Worm (Caenorhabditis elegans): ENCODE results near the gene zig-8.
A peak's percentile ranks its signal among the peaks of the same experiment; 100 is the strongest.

zig-8 gene

DNA sequence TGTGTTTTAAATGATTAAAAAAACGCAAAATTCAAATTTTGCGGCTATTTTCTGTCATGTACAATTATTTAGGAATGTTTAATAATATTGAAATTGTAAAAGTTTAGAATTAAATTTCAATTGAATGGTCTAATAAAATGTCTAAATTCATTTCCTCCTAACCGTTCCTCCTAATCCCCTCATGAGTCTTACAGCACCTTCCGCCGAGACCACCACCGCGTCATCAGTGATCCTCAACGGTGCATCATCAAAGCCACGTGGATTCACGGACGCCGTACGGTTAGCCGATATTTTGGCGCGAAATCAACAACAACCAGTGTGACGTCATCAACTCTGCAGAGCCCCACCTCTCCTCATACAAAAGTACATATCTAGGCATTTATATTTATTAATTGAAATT, 1.2 kb upstream of the zig-8 start:
- TF ChIP-seq zip-8 (tag; optimal IDR thresholded peaks at IDR 0.05) (peak; percentile 23), nhr-2 (tag; optimal IDR thresholded peaks at IDR 0.05) (no peak), elt-3 (tag; optimal IDR thresholded peaks at IDR 0.05) (no peak), flh-1 (GFP tag; optimal IDR thresholded peaks at IDR 0.05) (no peak), sptf-1 (tag; optimal IDR thresholded peaks at IDR 0.05) (no peak)

DNA sequence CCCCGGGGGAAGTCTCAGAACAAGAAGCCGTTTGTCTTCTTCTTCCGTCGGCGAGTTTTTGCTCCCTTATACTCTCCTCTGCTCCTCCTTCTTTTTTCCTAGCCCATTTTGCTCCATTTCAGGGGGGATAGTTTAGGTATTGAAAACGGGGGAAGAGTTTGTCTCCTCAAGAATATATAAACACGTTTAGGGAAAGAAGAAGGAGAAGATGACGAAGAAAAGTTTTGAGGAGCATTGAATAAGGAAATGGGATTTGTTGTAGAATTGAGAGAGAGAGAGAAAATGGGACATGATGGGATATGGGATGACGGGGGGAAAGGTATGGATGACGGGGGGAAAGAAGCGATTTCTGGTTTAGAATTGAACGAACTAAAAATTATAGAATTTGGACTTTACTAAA, 3.8 kb downstream of the zig-8 start:
- TF ChIP-seq ces-1 (GFP tag; optimal IDR thresholded peaks at IDR 0.05) (peak; percentile 93), tbx-8 (GFP tag; optimal IDR thresholded peaks at IDR 0.05) (no peak)

DNA sequence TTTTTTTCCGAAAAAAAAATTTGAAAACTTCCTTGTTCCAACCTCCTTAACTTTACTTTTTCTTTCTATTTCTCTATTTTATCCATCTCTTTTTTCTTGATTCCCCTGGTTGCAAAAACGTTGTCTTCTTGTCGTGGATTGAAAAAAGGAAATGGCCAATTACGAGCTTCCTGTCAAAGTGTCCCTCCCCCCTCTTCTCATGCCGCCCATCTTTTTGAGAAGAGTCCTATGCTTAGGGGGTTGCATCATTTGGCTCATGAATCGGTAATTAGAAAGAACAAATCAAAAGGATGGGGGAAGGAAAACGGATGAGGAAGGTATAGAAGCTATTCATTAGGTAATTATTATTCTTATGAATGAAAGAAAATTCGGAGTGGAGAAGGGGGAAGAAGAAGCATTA, 7.5 kb downstream of the zig-8 start:
- TF ChIP-seq nhr-28 (tag; optimal IDR thresholded peaks at IDR 0.05) (no peak), ces-1 (GFP tag; optimal IDR thresholded peaks at IDR 0.05) (peak; percentile 69)

DNA sequence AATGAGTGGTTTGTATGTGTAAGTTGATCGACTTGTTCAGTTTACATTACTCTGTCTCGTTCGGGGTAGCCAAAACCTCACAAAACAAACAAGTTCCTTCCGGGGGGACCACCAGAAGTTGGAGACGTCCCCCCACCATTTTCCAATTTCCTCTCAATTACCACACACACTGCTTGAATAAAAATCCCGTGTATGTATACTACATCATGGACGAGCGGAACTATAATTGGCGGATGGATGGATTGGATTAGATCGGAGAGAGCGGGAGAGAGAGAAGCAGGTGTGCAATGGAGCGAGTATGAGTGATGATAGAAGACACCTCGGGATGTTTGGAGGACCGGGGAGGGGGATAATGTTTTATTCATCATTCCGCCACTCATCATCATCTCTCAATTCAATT, 11.6 kb downstream of the zig-8 start:
- TF ChIP-seq ces-1 (GFP tag; optimal IDR thresholded peaks at IDR 0.05) (peak; percentile 97), ceh-43 (GFP tag; optimal IDR thresholded peaks at IDR 0.05) (peak; percentile 8), tbx-8 (GFP tag; optimal IDR thresholded peaks at IDR 0.05) (no peak)

DNA sequence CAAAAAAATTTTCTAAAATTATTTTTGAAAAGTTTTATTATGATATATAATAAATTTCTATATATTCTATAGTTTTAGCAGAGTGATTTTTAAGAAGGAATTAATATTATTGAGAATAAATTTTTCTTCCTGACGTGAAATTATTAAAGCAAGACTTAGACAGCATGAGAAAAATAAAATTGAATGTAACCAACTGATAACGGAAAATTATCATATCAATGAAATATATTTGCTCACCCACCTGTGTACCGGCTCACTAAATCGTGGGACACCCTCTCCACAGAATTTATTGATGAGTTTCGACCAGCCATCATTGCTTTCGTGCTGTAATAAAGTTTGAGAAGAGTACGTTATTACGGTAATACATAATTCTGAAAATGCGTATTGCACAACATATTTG, 19.7 kb downstream of the zig-8 start, which contains the start of gene bre-2:
TSS of gene bre-2 (minus strand) at position 326 of the 400 bp plus-strand sequence.
- TF ChIP-seq unc-120 (tag; optimal IDR thresholded peaks at IDR 0.05; ENCODE audit: poor library complexity, severe bottlenecking) = no peak
- no peak for TF ChIP-seq M03D4.4 (tag; optimal IDR thresholded peaks at IDR 0.05)
- no peak for TF ChIP-seq elt-3 (tag; optimal IDR thresholded peaks at IDR 0.05)
- no peak for TF ChIP-seq nhr-2 (tag; optimal IDR thresholded peaks at IDR 0.05)
- no peak for TF ChIP-seq lin-13 (tag; optimal IDR thresholded peaks at IDR 0.05)
- no peak for TF ChIP-seq tbx-8 (GFP tag; optimal IDR thresholded peaks at IDR 0.05)
- no peak for TF ChIP-seq zip-8 (tag; optimal IDR thresholded peaks at IDR 0.05)
- no peak for TF ChIP-seq ceh-83 (GFP tag; optimal IDR thresholded peaks at IDR 0.05)
- no peak for TF ChIP-seq lsy-2 (tag; optimal IDR thresholded peaks at IDR 0.05)
- TF ChIP-seq ceh-43 (GFP tag; optimal IDR thresholded peaks at IDR 0.05) = no peak

DNA sequence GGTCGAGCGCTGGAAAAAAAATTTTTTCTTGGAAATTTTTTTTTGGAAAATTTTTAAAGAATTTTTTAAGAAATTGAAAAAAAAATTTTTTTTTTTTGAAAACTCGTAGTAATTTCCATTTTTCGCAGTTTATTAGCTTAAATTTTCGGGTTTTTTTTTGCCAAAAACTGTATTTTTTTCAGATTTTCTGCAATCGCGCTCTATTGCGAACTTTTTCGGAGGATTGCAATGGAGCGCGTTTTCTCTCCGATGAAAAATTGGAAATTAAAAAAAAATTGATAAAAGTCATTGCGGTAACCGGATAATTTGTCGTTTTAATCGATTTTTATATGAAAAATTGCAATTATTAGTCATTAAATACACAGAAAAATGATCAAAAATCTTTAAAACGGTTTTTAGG, 32.1 kb downstream of the zig-8 start:
- no peak for TF ChIP-seq ceh-43 (GFP tag; optimal IDR thresholded peaks at IDR 0.05)

DNA sequence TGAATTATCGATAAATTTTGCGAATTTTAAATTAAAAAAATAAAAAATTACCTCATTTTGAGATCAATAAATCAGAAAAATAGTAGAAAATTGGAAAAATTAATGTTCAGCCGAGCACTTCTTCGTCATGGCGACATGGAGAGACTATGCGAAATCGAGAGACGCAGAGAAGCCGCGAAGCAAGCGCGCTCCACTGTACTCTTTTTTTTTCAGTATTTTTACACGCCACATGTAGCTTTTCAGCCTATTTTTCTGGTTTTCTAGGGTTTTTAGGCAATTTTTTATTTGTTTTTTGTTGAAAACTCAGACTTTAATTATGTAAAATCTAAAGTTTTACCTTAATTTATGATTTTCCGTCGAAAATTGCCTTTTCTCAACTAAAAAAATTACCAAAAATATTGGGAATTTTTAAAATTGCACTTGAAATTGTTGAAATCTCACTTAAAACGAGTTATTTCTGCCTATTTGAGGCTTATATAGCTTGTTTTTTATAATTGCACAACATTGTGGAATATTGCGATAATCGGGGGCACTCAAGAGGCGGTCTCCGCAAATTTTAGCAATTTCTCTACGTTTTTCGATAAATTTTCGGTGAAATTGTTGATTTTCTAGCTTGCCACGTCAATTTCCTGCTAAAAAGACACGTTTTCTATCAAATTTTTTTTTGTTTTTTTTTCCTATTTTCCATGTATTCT, 33.2 kb downstream of the zig-8 start, which contains the start of gene Y39E4B.10:
TSS of gene Y39E4B.10 (minus strand) at position 162 of the 695 bp plus-strand sequence.
- TF ChIP-seq lin-32 (GFP tag; optimal IDR thresholded peaks at IDR 0.05) (no peak), mep-1 (tag; optimal IDR thresholded peaks at IDR 0.05) (peak; percentile 2), lin-13 (tag; optimal IDR thresholded peaks at IDR 0.05) (peak; percentile 20), ztf-11 (tag; optimal IDR thresholded peaks at IDR 0.05) (no peak), nhr-28 (tag; optimal IDR thresholded peaks at IDR 0.05) (no peak), pha-4 (tag; optimal IDR thresholded peaks at IDR 0.05) (peak; percentile 5), ceh-39 (tag; optimal IDR thresholded peaks at IDR 0.05) (no peak)

DNA sequence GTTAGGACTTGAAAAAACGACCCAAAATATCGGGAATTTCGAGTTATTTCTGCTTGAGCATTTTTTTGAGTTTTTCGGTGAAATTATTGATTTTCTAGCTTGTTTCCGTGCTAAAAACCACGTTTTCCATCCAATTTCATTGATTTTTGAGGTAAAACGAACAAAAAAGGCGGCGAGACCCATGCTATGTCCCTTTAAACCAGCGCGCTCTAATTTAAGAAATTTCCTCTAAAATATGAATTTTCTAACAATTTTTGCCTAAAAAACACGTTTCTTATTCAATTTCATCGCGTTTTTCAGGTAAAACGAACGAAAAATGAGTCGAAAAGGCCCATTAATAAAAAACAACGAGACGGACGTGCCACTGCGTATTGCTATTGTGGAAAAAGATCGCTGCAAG, 33.9 kb downstream of the zig-8 start, which contains the start of gene abce-1:
TSS of gene abce-1 (plus strand) at position 301 of the 400 bp plus-strand sequence.
- no peak for TF ChIP-seq nhr-12 (tag; optimal IDR thresholded peaks at IDR 0.05)
- no peak for TF ChIP-seq ceh-83 (GFP tag; optimal IDR thresholded peaks at IDR 0.05)
- TF ChIP-seq sem-2 (GFP tag; optimal IDR thresholded peaks at IDR 0.05) = no peak
- TF ChIP-seq blmp-1 (tag; optimal IDR thresholded peaks at IDR 0.05) = no peak
- TF ChIP-seq sptf-1 (tag; optimal IDR thresholded peaks at IDR 0.05) = no peak
- no peak for TF ChIP-seq flh-1 (GFP tag; optimal IDR thresholded peaks at IDR 0.05)
- TF ChIP-seq hlh-1 (tag; optimal IDR thresholded peaks at IDR 0.05) = no peak
- TF ChIP-seq mep-1 (tag; optimal IDR thresholded peaks at IDR 0.05) = no peak
- TF ChIP-seq nhr-237 (tag; optimal IDR thresholded peaks at IDR 0.05) = no peak
- TF ChIP-seq zip-8 (tag; optimal IDR thresholded peaks at IDR 0.05) = no peak
- TF ChIP-seq elt-3 (tag; optimal IDR thresholded peaks at IDR 0.05) = no peak
- TF ChIP-seq lsy-2 (tag; optimal IDR thresholded peaks at IDR 0.05) = no peak
- TF ChIP-seq mls-2 (tag; optimal IDR thresholded peaks at IDR 0.05) = no peak
- no peak for TF ChIP-seq elt-1 (tag; optimal IDR thresholded peaks at IDR 0.05; ENCODE audit: borderline replicate concordance, insufficient read depth)
- TF ChIP-seq nhr-28 (tag; optimal IDR thresholded peaks at IDR 0.05) = no peak
- no peak for TF ChIP-seq drap-1 (GFP tag; optimal IDR thresholded peaks at IDR 0.05)

All from whole organism, mixed stage, embryonic.